Fruit fly (Drosophila melanogaster): Measurements from ENCODE around the gene CG32409.

The CG32409 gene

DNA sequence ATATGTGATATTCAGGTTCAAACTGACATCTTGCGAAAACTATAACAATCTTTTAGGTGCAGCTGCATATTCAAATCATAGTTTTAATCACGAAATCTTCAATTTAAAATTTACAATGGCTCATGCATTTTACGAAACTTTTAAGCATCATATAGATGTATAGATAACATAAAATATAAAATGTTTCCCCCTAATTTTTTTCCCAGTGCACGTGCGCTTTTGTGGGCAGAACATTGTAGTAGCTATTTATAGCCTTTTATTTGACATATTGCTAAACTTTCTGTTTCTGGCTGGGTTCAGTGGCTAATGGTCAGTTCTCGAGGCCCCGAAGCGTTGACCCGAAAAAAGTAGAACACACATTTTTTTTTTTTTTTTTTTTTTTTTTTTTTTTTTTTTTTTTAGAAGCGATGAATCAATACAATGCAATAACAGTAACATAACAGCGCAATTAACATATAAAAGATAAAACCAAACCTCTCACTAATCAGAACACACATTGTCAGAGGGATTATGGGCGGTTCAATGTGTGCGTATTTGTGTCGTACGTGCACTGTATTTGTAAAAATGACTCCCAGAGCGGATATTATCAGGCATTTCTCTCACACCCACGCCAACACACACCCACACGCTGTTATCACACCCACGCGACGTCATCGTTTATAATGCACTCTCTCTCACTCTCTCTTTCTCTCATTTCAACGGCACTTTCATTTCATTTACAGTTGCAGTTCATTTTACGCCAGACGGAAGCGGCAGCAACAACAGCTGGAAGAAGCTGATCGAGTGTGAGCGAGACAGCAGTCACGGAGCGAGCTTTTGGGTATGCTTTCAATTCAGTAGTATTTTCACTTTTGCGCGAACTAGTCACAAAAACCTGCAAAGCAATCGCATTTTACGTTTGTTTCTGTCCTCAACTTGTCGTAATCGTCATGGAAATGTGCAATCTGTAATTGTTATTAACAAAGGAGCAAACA lies 27.0 kb downstream of the CG32409 start (continued):
- TF ChIP-seq CG18262 (tag; optimal IDR thresholded peaks at IDR 0.05) (peak; percentile 63), CG13894 (tag; optimal IDR thresholded peaks at IDR 0.05) (no peak), Xrp1 (GFP tag; IDR thresholded peaks at IDR 0.05) (peak; percentile 59; the same call in 1 of the 2 replicates), gcm2 (GFP tag; optimal IDR thresholded peaks at IDR 0.05) (no peak), CG14965 (GFP tag; optimal IDR thresholded peaks at IDR 0.05; ENCODE audit: borderline replicate concordance) (no peak), Fer2 (tag; optimal IDR thresholded peaks at IDR 0.05) (no peak), hkb (optimal IDR thresholded peaks at IDR 0.05) (no peak), hkb (GFP tag; IDR thresholded peaks at IDR 0.05) (peak; percentile 63), CG7372 (GFP tag; IDR thresholded peaks at IDR 0.05) (no peak), CG12744 (GFP tag; optimal IDR thresholded peaks at IDR 0.05) (peak; percentile 5), CG14860 (GFP tag; IDR thresholded peaks at IDR 0.05; ENCODE audit: partially characterized antibody) (no peak), Abd-B (GFP tag; optimal IDR thresholded peaks at IDR 0.05) (peak; percentile 1), CG10565 (GFP tag; optimal IDR thresholded peaks at IDR 0.05) (no peak), aop (GFP tag; IDR thresholded peaks at IDR 0.05) (no peak), Dll (GFP tag; IDR thresholded peaks at IDR 0.05; ENCODE audit: partially characterized antibody) (0 out of 4 replicates have a peak, but pooled peaks have one; percentile 26), Opbp (GFP tag; IDR thresholded peaks at IDR 0.05; ENCODE audit: partially characterized antibody) (no peak), ash1 (GFP tag; optimal IDR thresholded peaks at IDR 0.05) (no peak), Gsc (GFP tag; IDR thresholded peaks at IDR 0.05) (no peak), Atf3 (GFP tag; optimal IDR thresholded peaks at IDR 0.05) (no peak), CG3995 (GFP tag; optimal IDR thresholded peaks at IDR 0.05) (peak; percentile 73), CG4730 (GFP tag; IDR thresholded peaks at IDR 0.05) (no peak), CG16815 (GFP tag; optimal IDR thresholded peaks at IDR 0.05) (no peak), Hmr (GFP tag; optimal IDR thresholded peaks at IDR 0.05) (peak; percentile 42), CG4854 (GFP tag; optimal IDR thresholded peaks at IDR 0.05) (no peak), CG13775 (GFP tag; optimal IDR thresholded peaks at IDR 0.05) (peak; percentile 46), CG6683 (GFP tag; optimal IDR thresholded peaks at IDR 0.05) (no peak), CTCF (GFP tag; optimal IDR thresholded peaks at IDR 0.05) (no peak), CG7745 (tag; optimal IDR thresholded peaks at IDR 0.05) (no peak), tup (GFP tag; optimal IDR thresholded peaks at IDR 0.05) (no peak), odd (GFP tag; optimal IDR thresholded peaks at IDR 0.05) (no peak), Sox100B (GFP tag; optimal IDR thresholded peaks at IDR 0.05) (peak; percentile 23), pnt (GFP tag; optimal IDR thresholded peaks at IDR 0.05) (peak; percentile 10), CG8388 (GFP tag; optimal IDR thresholded peaks at IDR 0.05) (peak; percentile 69), seq (GFP tag; IDR thresholded peaks at IDR 0.05) (0 out of 2 replicates have a peak, but pooled peaks have one; percentile 38), tio (GFP tag; optimal IDR thresholded peaks at IDR 0.05) (no peak), Lpt (GFP tag; optimal IDR thresholded peaks at IDR 0.05) (no peak), sqz (GFP tag; optimal IDR thresholded peaks at IDR 0.05) (no peak), sob (GFP tag; IDR thresholded peaks at IDR 0.05) (peak; percentile 27; the same call in 1 of the 2 replicates), D19A (tag; optimal IDR thresholded peaks at IDR 0.05) (peak; percentile 17), CG9932 (GFP tag; IDR thresholded peaks at IDR 0.05) (no peak), CG12391 (tag; optimal IDR thresholded peaks at IDR 0.05) (peak; percentile 61), CG6254 (GFP tag; optimal IDR thresholded peaks at IDR 0.05) (no peak), Fer1 (GFP tag; optimal IDR thresholded peaks at IDR 0.05) (no peak), CG4820 (GFP tag; optimal IDR thresholded peaks at IDR 0.05) (no peak), gsb-n (tag; optimal IDR thresholded peaks at IDR 0.05) (peak; percentile 12), CG4404 (GFP tag; IDR thresholded peaks at IDR 0.05) (no peak), Mrtf (GFP tag; IDR thresholded peaks at IDR 0.05) (no peak), CG6765 (GFP tag; optimal IDR thresholded peaks at IDR 0.05) (no peak), Myb (GFP tag; optimal IDR thresholded peaks at IDR 0.05) (peak; percentile 14)
